Worm (Caenorhabditis elegans): ENCODE results near the gene Y53F4B.43.

Gene Y53F4B.43

ce11 chrII:15004538-15004937, 16.3 kb downstream of the Y53F4B.43 start (continued):
- TF ChIP-seq aptf-2 (GFP tag; conservative IDR thresholded peaks at IDR 0.05) (0 out of 2 replicates have a peak, but pooled peaks have one; percentile 15), attf-3 (GFP tag; conservative IDR thresholded peaks at IDR 0.05) (peak; percentile 35; the same call in 1 of the 2 replicates)

DNA sequence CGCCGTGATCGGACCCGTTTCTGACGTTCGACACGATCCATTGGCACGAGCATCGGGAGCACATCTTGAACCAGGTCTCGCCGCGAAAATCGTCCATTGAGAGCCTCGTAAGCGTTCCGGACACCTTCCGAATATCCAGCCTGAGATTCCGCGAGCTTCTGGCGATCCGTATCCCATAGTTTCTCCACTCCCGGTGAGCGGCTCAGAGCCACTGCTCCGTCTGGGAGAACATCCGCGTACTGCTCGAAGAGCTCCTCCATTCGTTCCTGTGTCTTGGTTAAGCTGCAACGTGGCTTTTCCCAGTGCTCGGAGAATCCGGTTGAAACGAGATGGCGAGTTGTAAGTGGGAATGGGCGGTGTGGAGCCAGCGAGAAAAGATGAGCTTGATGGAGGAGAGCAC, 16.8 kb downstream of the Y53F4B.43 start:
- TF ChIP-seq egrh-3 (GFP tag; IDR thresholded peaks at IDR 0.05) (peak; percentile 27; the same call in 1 of the 2 replicates), madf-10 (tag; optimal IDR thresholded peaks at IDR 0.05) (no peak), F55B11.4 (tag; optimal IDR thresholded peaks at IDR 0.05; ENCODE audit: borderline replicate concordance, insufficient read depth) (no peak), ztf-28 (GFP tag; IDR thresholded peaks at IDR 0.05) (0 out of 2 replicates have a peak, but pooled peaks have one; percentile 48), hrde-1 (tag; optimal IDR thresholded peaks at IDR 0.05; ENCODE audit: borderline replicate concordance) (no peak), cebp-2 (GFP tag; IDR thresholded peaks at IDR 0.05) (0 out of 2 replicates have a peak, but pooled peaks have one; percentile 23), Y79H2A.3 (GFP tag; conservative IDR thresholded peaks at IDR 0.05) (no peak), zfh-2 (GFP tag; conservative IDR thresholded peaks at IDR 0.05) (peak; percentile 82), cebp-1 (GFP tag; IDR thresholded peaks at IDR 0.05) (no peak), cebp-1 (tag; optimal IDR thresholded peaks at IDR 0.05) (no peak)

ce11 chrII:15008481-15009057, 20.3 kb downstream of the Y53F4B.43 start:
- TF ChIP-seq lin-26 (GFP tag; IDR thresholded peaks at IDR 0.05): 0 out of 2 replicates have a peak, but pooled peaks have one; percentile 21
- TF ChIP-seq egrh-3 (GFP tag; IDR thresholded peaks at IDR 0.05): peak; percentile 18; the same call in 1 of the 2 replicates
- TF ChIP-seq Y56A3A.18 (GFP tag; IDR thresholded peaks at IDR 0.05): no peak
- TF ChIP-seq sptf-2 (GFP tag; optimal IDR thresholded peaks at IDR 0.05): no peak
- peak; percentile 34; the same call in 1 of the 2 replicates for TF ChIP-seq zfh-2 (GFP tag; conservative IDR thresholded peaks at IDR 0.05)
- no peak for TF ChIP-seq lir-1 (GFP tag; conservative IDR thresholded peaks at IDR 0.05)
- TF ChIP-seq K11D2.4 (GFP tag; IDR thresholded peaks at IDR 0.05): no peak
- TF ChIP-seq repo-1 (tag; optimal IDR thresholded peaks at IDR 0.05): no peak
- TF ChIP-seq snpc-1.1 (tag; optimal IDR thresholded peaks at IDR 0.05; ENCODE audit: insufficient read depth): no peak
- TF ChIP-seq T26A5.8 (tag; optimal IDR thresholded peaks at IDR 0.05): no peak

DNA sequence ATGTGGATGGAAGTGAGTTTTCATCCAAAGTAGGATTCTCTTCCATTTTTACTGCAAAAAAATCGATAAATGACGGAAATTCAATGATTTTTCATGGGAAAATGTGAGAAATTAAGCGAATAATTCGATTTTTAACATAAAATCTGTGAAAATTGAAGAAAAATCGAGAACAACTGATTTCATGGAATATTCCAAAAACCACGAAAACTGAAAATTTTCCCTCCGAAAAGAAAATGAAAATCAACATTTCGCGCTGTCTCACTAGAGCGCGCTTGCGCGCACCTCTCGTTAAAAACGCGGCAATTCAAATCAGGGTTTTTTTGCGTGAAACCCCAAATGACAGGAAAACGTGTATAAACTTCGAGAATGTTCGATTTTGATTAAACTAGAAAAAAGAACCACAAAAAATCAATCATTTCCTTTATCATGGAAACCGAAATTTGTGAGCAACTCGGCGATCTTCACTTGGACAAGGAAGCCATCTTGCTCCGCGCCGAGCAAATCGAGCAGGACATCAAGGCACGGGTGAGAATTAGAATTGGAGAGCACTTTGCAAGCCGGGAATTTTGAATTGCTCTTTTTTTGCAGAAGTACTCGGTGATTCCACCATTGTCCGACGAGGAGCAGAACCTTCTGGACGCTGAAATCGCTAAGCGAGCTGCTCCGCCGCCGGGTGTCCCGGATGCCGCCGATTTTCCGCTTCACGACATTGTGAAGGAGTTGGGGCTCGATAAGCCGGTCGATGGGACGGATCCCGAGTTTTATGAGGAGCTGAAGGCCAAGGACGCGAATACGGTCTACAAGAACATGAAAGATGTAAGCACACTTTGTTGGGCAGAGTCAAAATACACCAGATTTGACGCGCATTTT, 22.3 kb downstream of the Y53F4B.43 start, which contains the start of the genes Y53F4B.9 and Y53F4B.11:
Gene Y53F4B.9 (minus strand): TSS at position 51 of the 870 bp plus-strand sequence.
Gene Y53F4B.11 (plus strand): TSS at position 383 of the 870 bp plus-strand sequence.
- no peak for TF ChIP-seq F57C9.4 (tag; optimal IDR thresholded peaks at IDR 0.05)
- TF ChIP-seq snpc-4 (GFP tag; optimal IDR thresholded peaks at IDR 0.05): peak; percentile 53
- peak; percentile 66 to 86 (median 82) for TF ChIP-seq snpc-4 (tag; optimal IDR thresholded peaks at IDR 0.05)
- TF ChIP-seq attf-3 (GFP tag; conservative IDR thresholded peaks at IDR 0.05): peak; percentile 82
- no peak for TF ChIP-seq ztf-22 (GFP tag; optimal IDR thresholded peaks at IDR 0.05)
- TF ChIP-seq lsy-27 (tag; optimal IDR thresholded peaks at IDR 0.05; ENCODE audit: borderline replicate concordance, insufficient read depth): no peak
- TF ChIP-seq K11D2.4 (GFP tag; IDR thresholded peaks at IDR 0.05): 0 out of 2 replicates have a peak, but pooled peaks have one; percentile 40
- TF ChIP-seq snpc-3.4 (tag; optimal IDR thresholded peaks at IDR 0.05): peak; percentile 87
- no peak for TF ChIP-seq die-1 (tag; optimal IDR thresholded peaks at IDR 0.05)
- TF ChIP-seq ceh-27 (GFP tag; optimal IDR thresholded peaks at IDR 0.05): peak; percentile 67
- TF ChIP-seq fkh-3 (tag; optimal IDR thresholded peaks at IDR 0.05): no peak
- TF ChIP-seq nfyb-1 (GFP tag; IDR thresholded peaks at IDR 0.05): no peak; the same call in 1 of the 2 replicates
- peak; percentile 86 for TF ChIP-seq unc-130 (GFP tag; optimal IDR thresholded peaks at IDR 0.05)
- TF ChIP-seq ztf-18 (tag; optimal IDR thresholded peaks at IDR 0.05): no peak
- TF ChIP-seq rcor-1 (GFP tag; IDR thresholded peaks at IDR 0.05): peak; percentile 83
- no peak for TF ChIP-seq sdz-38 (tag; optimal IDR thresholded peaks at IDR 0.05)
- peak; percentile 13 for TF ChIP-seq B0261.1 (tag; optimal IDR thresholded peaks at IDR 0.05)
- TF ChIP-seq atf-7 (tag; optimal IDR thresholded peaks at IDR 0.05): no peak
- TF ChIP-seq let-526 (GFP tag; IDR thresholded peaks at IDR 0.05): no peak
- TF ChIP-seq egl-18 (GFP tag; IDR thresholded peaks at IDR 0.05): 0 out of 2 replicates have a peak, but pooled peaks have one; percentile 21
- TF ChIP-seq Y95B8A.8 (GFP tag; IDR thresholded peaks at IDR 0.05): peak; percentile 94
- TF ChIP-seq efl-1 (GFP tag; optimal IDR thresholded peaks at IDR 0.05): peak; percentile 100

All from whole organism, young adult.